Worm (Caenorhabditis elegans): ENCODE results near the gene T01C4.8.

ce11 chrV:7112223-7112622, 17.1 kb downstream of the T01C4.8 start:
- TF ChIP-seq lin-13 (tag; optimal IDR thresholded peaks at IDR 0.05) (no peak), lin-32 (GFP tag; optimal IDR thresholded peaks at IDR 0.05) (no peak), pha-4 (tag; optimal IDR thresholded peaks at IDR 0.05) (no peak)
